Fruit fly (Drosophila melanogaster) whole organism, adult: ENCODE results near the gene CG10681.

ENCODE experiments used
- CG14711 ChIP-seq: fragments of 200-800 bp; sonication (Bioruptor generic); optimal IDR thresholded peaks from 2 replicates; lab custom pipeline; 2018; ENCODE audit warnings: missing biosample characterization, mild to moderate bottlenecking, missing genetic modification characterization, moderate library complexity
- CG1620 ChIP-seq: fragments of 200-800 bp; sonication (Bioruptor generic); optimal IDR thresholded peaks from 2 replicates; lab custom pipeline; 2016; ENCODE audit warnings: missing biosample characterization, missing genetic modification characterization
- CG5204 ChIP-seq: fragments of 200-800 bp; sonication (Bioruptor generic); optimal IDR thresholded peaks from 2 replicates; lab custom pipeline; 2016; ENCODE audit warnings: missing biosample characterization, missing genetic modification characterization
- CG7101 ChIP-seq: fragments of 200-800 bp; sonication (Bioruptor generic); optimal IDR thresholded peaks from 2 replicates; lab custom pipeline; 2018; ENCODE audit warnings: missing biosample characterization, mild to moderate bottlenecking, missing genetic modification characterization, moderate library complexity
- Crg-1 ChIP-seq: fragments of 200-800 bp; sonication (Bioruptor generic); optimal IDR thresholded peaks from 2 replicates; lab custom pipeline; 2016; ENCODE audit warnings: missing biosample characterization, missing genetic modification characterization
- Hr96 ChIP-seq: fragments of 200-800 bp; sonication (Bioruptor generic); optimal IDR thresholded peaks from 2 replicates; lab custom pipeline; 2016; ENCODE audit warnings: missing biosample characterization, missing genetic modification characterization
- Mnt ChIP-seq: fragments of 200-800 bp; sonication (Bioruptor generic); optimal IDR thresholded peaks from 2 replicates; lab custom pipeline; 2016; ENCODE audit warnings: missing biosample characterization, mild to moderate bottlenecking, missing genetic modification characterization
- bab1 ChIP-seq: fragments of 200-800 bp; sonication (Bioruptor generic); optimal IDR thresholded peaks from 3 replicates; lab custom pipeline; 2019; ENCODE audit warnings: missing biosample characterization, mild to moderate bottlenecking, missing genetic modification characterization, moderate library complexity
- kay ChIP-seq: fragments of 200-800 bp; sonication (Bioruptor generic); peaks from one replicate; lab custom pipeline; 2016; ENCODE audit warnings: missing biosample characterization, missing genetic modification characterization, borderline replicate concordance
- pad ChIP-seq: fragments of 200-800 bp; sonication (Bioruptor generic); optimal IDR thresholded peaks from 3 replicates; lab custom pipeline; 2017; ENCODE audit warnings: missing biosample characterization, missing genetic modification characterization, mild to moderate bottlenecking, moderate library complexity, missing genetic modification reagents
- toe ChIP-seq: fragments of 200-800 bp; sonication (Bioruptor generic); optimal IDR thresholded peaks from 2 replicates; lab custom pipeline; 2016; ENCODE audit warnings: missing biosample characterization, missing genetic modification characterization

dm6 chr3L:12505990-12506389 is 4.7 kb downstream of the CG10681 start:
- no peak for TF ChIP-seq bab1 (GFP tag; lab: Kevin White, UChicago)
- TF ChIP-seq CG5204: no peak
- no peak for TF ChIP-seq CG14711
- TF ChIP-seq Hr96: no peak
- no peak for TF ChIP-seq CG7101
- TF ChIP-seq toe (GFP tag; lab: Kevin White, UChicago): no peak
- TF ChIP-seq Mnt: no peak
- no peak for TF ChIP-seq kay (GFP tag; lab: Kevin White, UChicago)
- TF ChIP-seq Crg-1 (GFP tag; lab: Kevin White, UChicago): no peak
- TF ChIP-seq CG1620: no peak
- TF ChIP-seq pad: no peak
